Worm (Caenorhabditis elegans) whole organism, young adult: ENCODE measurements around the gene ehs-1.

Experiments used
- B0019.2 ChIP-seq: fragments of 200-800 bp; sonication (Bioruptor generic); conservative IDR thresholded peaks from 2 replicates; pipeline ENCODE4 v1.3.6; 2022; ENCODE audit warnings: missing genetic modification reagents, missing genetic modification characterization, missing compliant biosample characterization
- D2030.7 ChIP-seq: fragments of 200-800 bp; sonication (Bioruptor generic); IDR thresholded peaks from 2 replicates; pipeline ENCODE4 v1.3.6; 2022; ENCODE audit warnings: missing genetic modification reagents, missing genetic modification characterization, missing compliant biosample characterization
- F10E7.11 ChIP-seq: sonication (generic microtip); optimal IDR thresholded peaks from 2 replicates; lab custom pipeline; 2017; ENCODE audit warnings: mild to moderate bottlenecking, missing genetic modification characterization, moderate library complexity, missing compliant biosample characterization
- F23B12.7 ChIP-seq: sonication (generic microtip); optimal IDR thresholded peaks from 2 replicates; lab custom pipeline; 2017; ENCODE audit warnings: missing genetic modification characterization, mild to moderate bottlenecking, missing compliant biosample characterization, antibody characterized with exemption, moderate library complexity; ENCODE audit not compliant: insufficient read depth
- F39B2.1 ChIP-seq: fragments of 200-800 bp; sonication (Bioruptor generic); IDR thresholded peaks from 2 replicates; pipeline ENCODE4 v1.3.6; 2022; ENCODE audit warnings: missing genetic modification reagents, missing genetic modification characterization, missing compliant biosample characterization
- F52B5.7 ChIP-seq: sonication (generic microtip); optimal IDR thresholded peaks from 2 replicates; lab custom pipeline; 2016; ENCODE audit warnings: mild to moderate bottlenecking, missing genetic modification characterization, missing compliant biosample characterization
- F55B11.4 ChIP-seq: sonication (generic microtip); optimal IDR thresholded peaks from 2 replicates; lab custom pipeline; 2016; ENCODE audit warnings: missing compliant biosample characterization, missing genetic modification characterization, borderline replicate concordance; ENCODE audit not compliant: insufficient read depth
- Y53F4B.3 ChIP-seq: fragments of 200-800 bp; sonication (Bioruptor generic); IDR thresholded peaks from 2 replicates; pipeline ENCODE4 v1.3.6; 2022; ENCODE audit warnings: missing genetic modification reagents, missing genetic modification characterization, missing compliant biosample characterization
- Y56A3A.18 ChIP-seq: fragments of 200-800 bp; sonication (Bioruptor generic); IDR thresholded peaks from 2 replicates; pipeline ENCODE4 v1.3.6; 2022; ENCODE audit warnings: missing genetic modification reagents, missing genetic modification characterization, missing compliant biosample characterization
- Y67H2A.10 ChIP-seq: fragments of 200-800 bp; sonication (Bioruptor generic); conservative IDR thresholded peaks from 2 replicates; pipeline ENCODE4 v1.3.6; 2022; ENCODE audit warnings: missing genetic modification reagents, missing genetic modification characterization, missing compliant biosample characterization
- attf-3 ChIP-seq: fragments of 200-800 bp; sonication (Bioruptor generic); conservative IDR thresholded peaks from 2 replicates; pipeline ENCODE4 v1.3.6; 2022; ENCODE audit warnings: missing genetic modification reagents, missing genetic modification characterization, missing compliant biosample characterization
- attf-5 ChIP-seq: fragments of 200-800 bp; sonication (Bioruptor generic); optimal IDR thresholded peaks from 2 replicates; lab custom pipeline; 2018; ENCODE audit warnings: mild to moderate bottlenecking, missing genetic modification characterization, missing compliant biosample characterization
- attf-6 ChIP-seq: fragments of 200-800 bp; sonication (Bioruptor generic); IDR thresholded peaks from 2 replicates; pipeline ENCODE4 v1.3.6; 2022; ENCODE audit warnings: missing genetic modification reagents, missing genetic modification characterization, missing compliant biosample characterization
- ccch-3 ChIP-seq: fragments of 200-800 bp; sonication (Bioruptor generic); optimal IDR thresholded peaks from 2 replicates; lab custom pipeline; 2018; ENCODE audit warnings: mild to moderate bottlenecking, missing genetic modification characterization, missing compliant biosample characterization
- cebp-1 ChIP-seq, 2 experiments: fragments of 200-800 bp in 1 of 2; sonication (Bioruptor generic) in 1 of 2; sonication (generic microtip) in 1 of 2; IDR thresholded peaks in 1 of 2; optimal IDR thresholded peaks in 1 of 2; 2 replicates each; pipeline versions ENCODE4 v1.3.6 to Lab custom; 2017 to 2022; ENCODE audit warnings: missing compliant biosample characterization in 2 of 2, missing genetic modification characterization in 2 of 2, mild to moderate bottlenecking in 1 of 2, missing genetic modification reagents in 1 of 2, moderate library complexity in 1 of 2
- ceh-27 ChIP-seq: fragments of 200-800 bp; sonication (Bioruptor generic); optimal IDR thresholded peaks from 2 replicates; lab custom pipeline; 2018; ENCODE audit warnings: mild to moderate bottlenecking, missing genetic modification characterization, moderate library complexity, missing compliant biosample characterization
- ceh-58 ChIP-seq: fragments of 200-800 bp; sonication (Bioruptor generic); IDR thresholded peaks from 2 replicates; pipeline ENCODE4 v1.3.6; 2022; ENCODE audit warnings: missing genetic modification characterization, missing compliant biosample characterization
- die-1 ChIP-seq: sonication (generic microtip); optimal IDR thresholded peaks from 2 replicates; lab custom pipeline; 2016; ENCODE audit warnings: missing genotype, mild to moderate bottlenecking, missing genetic modification characterization, missing compliant biosample characterization
- dpl-1 ChIP-seq: fragments of 150-350 bp; optimal IDR thresholded peaks from 2 replicates; lab custom pipeline; 2014; ENCODE audit warnings: missing biosample characterization, missing genetic modification reagents, missing genetic modification characterization
- efl-1 ChIP-seq: fragments of 150-350 bp; optimal IDR thresholded peaks from 2 replicates; lab custom pipeline; 2014; ENCODE audit warnings: missing biosample characterization, missing genetic modification reagents, missing genetic modification characterization
- egl-44 ChIP-seq: fragments of 200-800 bp; sonication (Bioruptor generic); IDR thresholded peaks from 2 replicates; pipeline ENCODE4 v1.3.6; 2022; ENCODE audit warnings: missing genetic modification reagents, missing genetic modification characterization, missing compliant biosample characterization
- fkh-3 ChIP-seq: sonication (generic microtip); optimal IDR thresholded peaks from 2 replicates; lab custom pipeline; 2016; ENCODE audit warnings: mild to moderate bottlenecking, missing genetic modification characterization, missing compliant biosample characterization
- him-1 ChIP-seq: sonication (generic microtip); optimal IDR thresholded peaks from 2 replicates; lab custom pipeline; 2016; ENCODE audit warnings: missing genotype, missing genetic modification reagents, missing genetic modification characterization, missing compliant biosample characterization
- hlh-12 ChIP-seq: sonication (generic microtip); optimal IDR thresholded peaks from 2 replicates; lab custom pipeline; 2016; ENCODE audit warnings: missing genetic modification characterization, missing compliant biosample characterization
- hmg-1.2 ChIP-seq: fragments of 200-800 bp; sonication (Bioruptor generic); IDR thresholded peaks from 2 replicates; pipeline ENCODE4 v1.3.6; 2022; ENCODE audit warnings: missing genetic modification reagents, missing genetic modification characterization, missing compliant biosample characterization
- hsf-1 ChIP-seq: fragments of 200-800 bp; sonication (Bioruptor generic); IDR thresholded peaks from 2 replicates; pipeline ENCODE4 v1.3.6; 2022; ENCODE audit warnings: missing genetic modification reagents, missing genetic modification characterization, missing compliant biosample characterization
- lin-40 ChIP-seq: sonication (generic microtip); optimal IDR thresholded peaks from 2 replicates; lab custom pipeline; 2016; ENCODE audit warnings: missing genetic modification characterization, mild to moderate bottlenecking, missing compliant biosample characterization, missing genotype, missing genetic modification reagents
- lir-1 ChIP-seq: fragments of 200-800 bp; sonication (Bioruptor generic); conservative IDR thresholded peaks from 2 replicates; pipeline ENCODE4 v1.3.6; 2022; ENCODE audit warnings: missing genetic modification reagents, missing genetic modification characterization, missing compliant biosample characterization
- madf-6 ChIP-seq: fragments of 200-800 bp; sonication (Bioruptor generic); IDR thresholded peaks from 2 replicates; pipeline ENCODE4 v1.3.6; 2022; ENCODE audit warnings: missing genetic modification reagents, missing genetic modification characterization, missing compliant biosample characterization
- madf-8 ChIP-seq: fragments of 200-800 bp; sonication (Bioruptor generic); conservative IDR thresholded peaks from 2 replicates; pipeline ENCODE4 v1.3.6; 2022; ENCODE audit warnings: missing genetic modification reagents, missing genetic modification characterization, missing compliant biosample characterization
- mcd-1 ChIP-seq: fragments of 200-800 bp; sonication (Bioruptor generic); IDR thresholded peaks from 2 replicates; pipeline ENCODE4 v1.3.6; 2022; ENCODE audit warnings: missing genetic modification reagents, missing genetic modification characterization, missing compliant biosample characterization
- mes-4 ChIP-seq: sonication (generic microtip); optimal IDR thresholded peaks from 2 replicates; lab custom pipeline; 2016; ENCODE audit warnings: missing genotype, missing genetic modification characterization, missing compliant biosample characterization
- nfya-2 ChIP-seq: fragments of 200-800 bp; sonication (Bioruptor generic); IDR thresholded peaks from 2 replicates; pipeline ENCODE4 v1.3.6; 2022; ENCODE audit warnings: missing genetic modification reagents, missing genetic modification characterization, missing compliant biosample characterization
- nhr-80 ChIP-seq: sonication (generic microtip); optimal IDR thresholded peaks from 2 replicates; lab custom pipeline; 2016; ENCODE audit warnings: missing genetic modification characterization, missing compliant biosample characterization
- sdz-38 ChIP-seq: sonication (generic microtip); optimal IDR thresholded peaks from 2 replicates; lab custom pipeline; 2016; ENCODE audit warnings: missing genotype, missing genetic modification characterization, missing compliant biosample characterization
- tbp1 ChIP-seq: fragments of 200-800 bp; sonication (Bioruptor generic); optimal IDR thresholded peaks from 2 replicates; lab custom pipeline; 2018; ENCODE audit warnings: mild to moderate bottlenecking, missing genetic modification characterization, missing compliant biosample characterization
- unc-62 ChIP-seq: fragments of 150-350 bp; optimal IDR thresholded peaks from 2 replicates; lab custom pipeline; 2014; ENCODE audit warnings: missing biosample characterization, missing genetic modification reagents, missing genetic modification characterization
- xnd-1 ChIP-seq: sonication (generic microtip); optimal IDR thresholded peaks from 2 replicates; lab custom pipeline; 2016; ENCODE audit warnings: missing genotype, missing genetic modification reagents, missing genetic modification characterization, missing compliant biosample characterization
- ztf-18 ChIP-seq: sonication (generic microtip); optimal IDR thresholded peaks from 2 replicates; lab custom pipeline; 2016; ENCODE audit warnings: missing genotype, mild to moderate bottlenecking, missing genetic modification characterization, missing compliant biosample characterization
- ztf-6 ChIP-seq: fragments of 200-800 bp; sonication (Bioruptor generic); IDR thresholded peaks from 2 replicates; pipeline ENCODE4 v1.3.6; 2022; ENCODE audit warnings: missing genetic modification reagents, missing genetic modification characterization, missing compliant biosample characterization

Gene ehs-1

DNA sequence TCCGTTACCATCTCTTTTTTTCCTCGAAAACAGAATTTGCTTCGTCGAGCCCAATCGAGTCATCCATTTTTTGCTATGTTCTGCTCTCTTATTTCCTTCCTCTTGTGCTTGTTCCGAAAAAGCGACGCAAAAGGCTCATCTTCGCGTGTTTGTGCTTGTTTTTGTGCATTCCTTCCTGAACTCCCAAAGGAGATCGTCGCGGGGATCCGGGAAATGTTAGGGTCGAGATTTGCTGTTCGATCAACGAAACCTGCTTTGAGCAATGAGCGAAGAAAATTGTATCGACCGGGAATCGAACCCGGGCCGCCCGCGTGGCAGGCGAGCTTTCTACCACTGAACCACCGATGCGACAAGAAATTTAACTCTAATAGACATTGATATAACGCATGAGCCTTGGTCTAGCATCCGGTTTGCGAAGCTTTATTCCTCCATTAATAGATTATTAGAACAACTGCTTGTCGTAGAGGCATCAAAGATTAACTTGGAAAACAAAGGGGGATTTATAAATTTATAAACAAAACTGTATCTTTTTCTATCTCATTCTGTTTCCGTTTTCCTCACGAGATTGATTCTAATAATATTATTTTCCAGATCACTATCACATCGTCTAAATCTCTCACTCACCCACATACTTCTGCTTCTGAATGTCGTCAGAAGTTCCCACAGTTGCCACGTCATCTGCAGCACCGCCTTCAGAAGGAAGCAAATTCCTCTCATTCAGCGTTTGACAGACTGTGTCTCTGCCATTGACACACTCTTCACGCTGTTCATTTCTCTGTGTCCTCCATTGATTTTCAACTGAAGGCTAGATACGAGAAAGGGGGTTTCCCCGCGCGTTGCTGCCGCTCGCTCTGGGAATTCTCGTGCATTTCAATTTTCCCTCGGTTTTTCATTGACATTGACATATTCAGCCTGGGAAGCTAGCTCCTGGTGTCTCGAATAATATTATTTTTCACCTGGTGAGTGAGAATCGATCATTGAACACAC, 38.3 kb upstream of the ehs-1 start, which contains the start of gene K05F1.6 (continued):
- TF ChIP-seq ztf-18: peak; percentile 81
- TF ChIP-seq D2030.7: peak; percentile 89
- TF ChIP-seq die-1 (tag; lab: Kevin White, UChicago): peak; percentile 90
- TF ChIP-seq hlh-12 (tag; lab: Kevin White, UChicago): peak; percentile 32
- TF ChIP-seq F23B12.7 (tag; lab: Kevin White, UChicago): peak; percentile 93
- TF ChIP-seq ceh-58 (GFP tag; lab: Robert Waterston, UW): no peak
- peak; percentile 39 for TF ChIP-seq xnd-1 (tag; lab: Kevin White, UChicago)
- 0 out of 2 replicates have a peak, but pooled peaks have one; percentile 5 for TF ChIP-seq madf-8 (GFP tag; lab: Robert Waterston, UW)
- TF ChIP-seq unc-62 (GFP tag; lab: Kevin White, UChicago): no peak
- TF ChIP-seq mcd-1 (GFP tag; lab: Robert Waterston, UW): peak; percentile 72
- peak; percentile 90 for TF ChIP-seq hmg-1.2 (GFP tag; lab: Robert Waterston, UW)
- peak; percentile 75 for TF ChIP-seq F10E7.11
- TF ChIP-seq him-1 (tag; lab: Kevin White, UChicago): peak; percentile 83
- no peak for TF ChIP-seq dpl-1 (GFP tag; lab: Kevin White, UChicago)
- peak; percentile 64 for TF ChIP-seq attf-5 (GFP tag; lab: Kevin White, UChicago)
- TF ChIP-seq nhr-80 (tag; lab: Kevin White, UChicago): peak; percentile 81
- TF ChIP-seq efl-1 (GFP tag; lab: Kevin White, UChicago): no peak
- TF ChIP-seq ztf-6 (GFP tag; lab: Robert Waterston, UW): 0 out of 2 replicates have a peak, but pooled peaks have one; percentile 43
- TF ChIP-seq Y53F4B.3 (GFP tag; lab: Robert Waterston, UW): peak; percentile 60; the same call in 1 of the 2 replicates
- no peak for TF ChIP-seq ccch-3 (GFP tag; lab: Kevin White, UChicago)
- TF ChIP-seq F39B2.1 (GFP tag; lab: Robert Waterston, UW): 0 out of 2 replicates have a peak, but pooled peaks have one; percentile 18
- peak; percentile 85 for TF ChIP-seq egl-44 (GFP tag; lab: Robert Waterston, UW)
- no peak; the same call in none of the 2 replicates for TF ChIP-seq Y56A3A.18 (GFP tag; lab: Robert Waterston, UW)
- TF ChIP-seq fkh-3 (tag; lab: Kevin White, UChicago): peak; percentile 66
- 0 out of 2 replicates have a peak, but pooled peaks have one; percentile 23 for TF ChIP-seq nfya-2 (GFP tag; lab: Robert Waterston, UW)
- TF ChIP-seq F55B11.4 (tag; lab: Kevin White, UChicago): no peak
- 0 out of 2 replicates have a peak, but pooled peaks have one; percentile 53 for TF ChIP-seq cebp-1 (GFP tag; IDR thresholded peaks at IDR 0.05; lab: Robert Waterston, UW)
- peak; percentile 70 for TF ChIP-seq cebp-1 (tag; optimal IDR thresholded peaks at IDR 0.05; lab: Kevin White, UChicago)
- TF ChIP-seq B0019.2: 0 out of 2 replicates have a peak, but pooled peaks have one; percentile 55
- TF ChIP-seq mes-4 (tag; lab: Kevin White, UChicago): peak; percentile 76
- TF ChIP-seq ceh-27 (GFP tag; lab: Kevin White, UChicago): peak; percentile 44
- TF ChIP-seq hsf-1 (GFP tag; lab: Robert Waterston, UW): peak; percentile 44; the same call in 1 of the 2 replicates
- peak; percentile 90 for TF ChIP-seq F52B5.7
- peak; percentile 77; the same call in 1 of the 2 replicates for TF ChIP-seq attf-6 (GFP tag; lab: Robert Waterston, UW)
- TF ChIP-seq lin-40 (tag; lab: Kevin White, UChicago): peak; percentile 80
- TF ChIP-seq madf-6 (GFP tag; lab: Robert Waterston, UW): peak; percentile 69
- 0 out of 2 replicates have a peak, but pooled peaks have one; percentile 12 for TF ChIP-seq lir-1
- TF ChIP-seq sdz-38: no peak
- TF ChIP-seq Y67H2A.10 (GFP tag; lab: Robert Waterston, UW): no peak
- TF ChIP-seq tbp1 (GFP tag; lab: Kevin White, UChicago): peak; percentile 95
- TF ChIP-seq attf-3 (GFP tag; lab: Robert Waterston, UW): peak; percentile 48; the same call in 1 of the 2 replicates
